Fruit fly (Drosophila melanogaster) whole organism, embryonic: ENCODE measurements around the gene Rpn2.
A peak's percentile ranks its signal among the peaks of the same experiment; 100 is the strongest.

Experiments used
- Adf1 ChIP-seq: fragments of 200-800 bp; sonication (Bioruptor generic); IDR thresholded peaks from 2 replicates; pipeline ENCODE4 v1.3.6; 2022; ENCODE audit warnings: missing biosample characterization, missing genetic modification characterization
- Asciz ChIP-seq: fragments of 200-800 bp; sonication (Bioruptor generic); optimal IDR thresholded peaks from 2 replicates; lab custom pipeline; 2017; ENCODE audit warnings: missing biosample characterization, mild to moderate bottlenecking, missing genetic modification characterization, missing genetic modification reagents
- Blimp-1 ChIP-seq: fragments of 200-800 bp; sonication (Bioruptor generic); optimal IDR thresholded peaks from 3 replicates; lab custom pipeline; 2018; ENCODE audit warnings: missing biosample characterization, missing genetic modification characterization, mild to moderate bottlenecking, moderate library complexity, missing genetic modification reagents
- CG1024 ChIP-seq: fragments of 200-800 bp; sonication (Bioruptor generic); IDR thresholded peaks from 2 replicates; pipeline ENCODE4 v1.3.6; 2022; ENCODE audit warnings: missing biosample characterization, missing genetic modification characterization
- CG10654 ChIP-seq: fragments of 200-800 bp; sonication (Bioruptor generic); optimal IDR thresholded peaks from 2 replicates; lab custom pipeline; 2016; ENCODE audit warnings: missing biosample characterization, missing genetic modification characterization
- CG11398 ChIP-seq: fragments of 200-800 bp; sonication (Bioruptor generic); optimal IDR thresholded peaks from 2 replicates; lab custom pipeline; 2016; ENCODE audit warnings: missing biosample characterization, missing genetic modification characterization
- CG11560 ChIP-seq: fragments of 200-800 bp; sonication (Bioruptor generic); IDR thresholded peaks from 3 replicates; pipeline ENCODE4 v1.3.6; 2022; ENCODE audit warnings: missing biosample characterization, missing genetic modification characterization
- CG12299 ChIP-seq: fragments of 200-800 bp; sonication (Bioruptor generic); optimal IDR thresholded peaks from 2 replicates; lab custom pipeline; 2018; ENCODE audit warnings: missing biosample characterization, mild to moderate bottlenecking, missing genetic modification characterization
- CG12744 ChIP-seq: fragments of 200-800 bp; sonication (Bioruptor generic); optimal IDR thresholded peaks from 2 replicates; lab custom pipeline; 2016; ENCODE audit warnings: missing biosample characterization, missing genetic modification characterization
- CG16863 ChIP-seq: fragments of 200-800 bp; sonication (Bioruptor generic); optimal IDR thresholded peaks from 3 replicates; lab custom pipeline; 2016; ENCODE audit warnings: missing biosample characterization, missing genetic modification characterization
- CG18764 ChIP-seq: fragments of 200-800 bp; sonication (Bioruptor generic); optimal IDR thresholded peaks from 3 replicates; lab custom pipeline; 2016; ENCODE audit warnings: missing biosample characterization, missing genetic modification characterization
- CG2199 ChIP-seq: fragments of 200-800 bp; sonication (Bioruptor generic); IDR thresholded peaks from 3 replicates; pipeline ENCODE4 v1.3.6; 2022; ENCODE audit warnings: missing biosample characterization, missing genetic modification characterization
- CG2678 ChIP-seq: fragments of 200-800 bp; sonication (Bioruptor generic); optimal IDR thresholded peaks from 3 replicates; lab custom pipeline; 2019; ENCODE audit warnings: missing biosample characterization, mild to moderate bottlenecking, missing genetic modification characterization, moderate library complexity
- CG7271 ChIP-seq: fragments of 200-800 bp; sonication (Bioruptor generic); optimal IDR thresholded peaks from 2 replicates; lab custom pipeline; 2018; ENCODE audit warnings: missing biosample characterization, mild to moderate bottlenecking, missing genetic modification characterization, moderate library complexity
- CG8281 ChIP-seq: fragments of 200-800 bp; sonication (Bioruptor generic); optimal IDR thresholded peaks from 2 replicates; lab custom pipeline; 2018; ENCODE audit warnings: missing biosample characterization, mild to moderate bottlenecking, missing genetic modification characterization, moderate library complexity
- CG9727 ChIP-seq: fragments of 200-800 bp; sonication (Bioruptor generic); optimal IDR thresholded peaks from 3 replicates; lab custom pipeline; 2017; ENCODE audit warnings: missing biosample characterization, mild to moderate bottlenecking, missing genetic modification characterization
- CG9932 ChIP-seq: fragments of 200-800 bp; sonication (Bioruptor generic); IDR thresholded peaks from 2 replicates; pipeline ENCODE4 v1.3.6; 2022; ENCODE audit warnings: missing biosample characterization, missing genetic modification characterization
- Doc3 ChIP-seq: fragments of 200-800 bp; sonication (Bioruptor generic); IDR thresholded peaks from 3 replicates; pipeline ENCODE4 v1.3.6; 2022; ENCODE audit warnings: missing biosample characterization, missing genetic modification characterization; ENCODE audit not compliant: partially characterized antibody
- Drgx ChIP-seq: fragments of 200-800 bp; sonication (Bioruptor generic); IDR thresholded peaks from 2 replicates; pipeline ENCODE4 v1.3.6; 2022; ENCODE audit warnings: missing biosample characterization, missing genetic modification characterization
- H2.0 ChIP-seq: fragments of 200-800 bp; sonication (Bioruptor generic); IDR thresholded peaks from 2 replicates; pipeline ENCODE4 v1.3.6; 2022; ENCODE audit warnings: missing biosample characterization, missing genetic modification characterization
- Hey ChIP-seq: fragments of 200-800 bp; sonication (Bioruptor generic); optimal IDR thresholded peaks from 3 replicates; lab custom pipeline; 2018; ENCODE audit warnings: missing biosample characterization, mild to moderate bottlenecking, missing genetic modification characterization
- Hr39 ChIP-seq: fragments of >200 bp; optimal IDR thresholded peaks from 2 replicates; lab custom pipeline; 2017
- Jarid2 ChIP-seq: fragments of 200-800 bp; sonication (Bioruptor generic); optimal IDR thresholded peaks from 3 replicates; lab custom pipeline; 2017; ENCODE audit warnings: mild to moderate bottlenecking, missing biosample characterization, missing genetic modification reagents, missing genetic modification characterization
- Poxn ChIP-seq: fragments of 200-800 bp; sonication (Bioruptor generic); IDR thresholded peaks from 2 replicates; pipeline ENCODE4 v1.3.6; 2022; ENCODE audit warnings: missing biosample characterization, missing genetic modification characterization
- Side ChIP-seq: fragments of 200-800 bp; sonication (Bioruptor generic); optimal IDR thresholded peaks from 2 replicates; lab custom pipeline; 2016; ENCODE audit warnings: missing biosample characterization, missing genetic modification characterization
- abd-A ChIP-seq: fragments of 200-800 bp; sonication (Bioruptor generic); optimal IDR thresholded peaks from 3 replicates; lab custom pipeline; 2019; ENCODE audit warnings: missing biosample characterization, mild to moderate bottlenecking, missing genetic modification characterization, moderate library complexity
- ash1 ChIP-seq: fragments of 200-800 bp; sonication (Bioruptor generic); optimal IDR thresholded peaks from 2 replicates; lab custom pipeline; 2018; ENCODE audit warnings: missing biosample characterization, mild to moderate bottlenecking, missing genetic modification characterization
- cad ChIP-seq: fragments of >200 bp; optimal IDR thresholded peaks from 2 replicates; lab custom pipeline; 2017; ENCODE audit warnings: missing biosample characterization, missing genetic modification characterization
- cato ChIP-seq: fragments of 200-800 bp; sonication (Bioruptor generic); optimal IDR thresholded peaks from 2 replicates; lab custom pipeline; 2016; ENCODE audit warnings: missing biosample characterization, missing genetic modification characterization, borderline replicate concordance
- crc ChIP-seq: fragments of 200-800 bp; sonication (Bioruptor generic); optimal IDR thresholded peaks from 2 replicates; lab custom pipeline; 2016; ENCODE audit warnings: missing biosample characterization, missing genetic modification characterization
- fru ChIP-seq: fragments of >200 bp; optimal IDR thresholded peaks from 2 replicates; lab custom pipeline; 2017
- gcm2 ChIP-seq: fragments of 200-800 bp; sonication (Bioruptor generic); optimal IDR thresholded peaks from 2 replicates; lab custom pipeline; 2016; ENCODE audit warnings: missing biosample characterization, missing genetic modification characterization
- jing ChIP-seq: fragments of 200-800 bp; sonication (Bioruptor generic); optimal IDR thresholded peaks from 2 replicates; lab custom pipeline; 2018; ENCODE audit warnings: missing biosample characterization, mild to moderate bottlenecking, missing genetic modification characterization
- kni ChIP-seq: fragments of 200-800 bp; sonication (Bioruptor generic); optimal IDR thresholded peaks from 3 replicates; lab custom pipeline; 2017; ENCODE audit warnings: mild to moderate bottlenecking, missing biosample characterization, missing genetic modification reagents, missing genetic modification characterization
- knrl ChIP-seq: fragments of 200-800 bp; sonication (Bioruptor generic); IDR thresholded peaks from 3 replicates; pipeline ENCODE4 v1.3.6; 2022; ENCODE audit warnings: missing biosample characterization, missing genetic modification characterization; ENCODE audit not compliant: partially characterized antibody
- lilli ChIP-seq: fragments of 200-800 bp; sonication (Bioruptor generic); optimal IDR thresholded peaks from 3 replicates; lab custom pipeline; 2016; ENCODE audit warnings: missing biosample characterization, missing genetic modification characterization
- mirr ChIP-seq: fragments of 200-800 bp; sonication (Bioruptor generic); optimal IDR thresholded peaks from 3 replicates; lab custom pipeline; 2018; ENCODE audit warnings: missing biosample characterization, mild to moderate bottlenecking, missing genetic modification characterization
- nerfin-1 ChIP-seq: fragments of 200-800 bp; sonication (Bioruptor generic); optimal IDR thresholded peaks from 3 replicates; lab custom pipeline; 2019; ENCODE audit warnings: missing biosample characterization, mild to moderate bottlenecking, missing genetic modification characterization, moderate library complexity
- pan ChIP-seq, 4 experiments: fragments of >200 bp in 3 of 4; fragments of 200-800 bp in 1 of 4; sonication (Bioruptor generic) in 1 of 4; optimal IDR thresholded peaks in 3 of 4; IDR thresholded peaks in 1 of 4; 2 replicates each; pipeline versions ENCODE4 v1.3.6 to Lab custom; 2017 to 2022; ENCODE audit warnings: missing biosample characterization in 2 of 4, missing genetic modification characterization in 2 of 4, mixed read lengths in 1 of 4
- phol ChIP-seq: fragments of 200-800 bp; sonication (Bioruptor generic); optimal IDR thresholded peaks from 3 replicates; lab custom pipeline; 2018; ENCODE audit warnings: missing biosample characterization, mild to moderate bottlenecking, missing genetic modification characterization, moderate library complexity
- pzg ChIP-seq: fragments of 200-800 bp; sonication (Bioruptor generic); optimal IDR thresholded peaks from 3 replicates; lab custom pipeline; 2018; ENCODE audit warnings: missing biosample characterization, mild to moderate bottlenecking, missing genetic modification characterization, moderate library complexity
- ranshi ChIP-seq: fragments of 200-800 bp; sonication (Bioruptor generic); IDR thresholded peaks from 2 replicates; pipeline ENCODE4 v1.3.6; 2022; ENCODE audit warnings: missing biosample characterization, missing genetic modification characterization
- run ChIP-seq: fragments of 200-800 bp; sonication (Bioruptor generic); optimal IDR thresholded peaks from 3 replicates; lab custom pipeline; 2018; ENCODE audit warnings: missing biosample characterization, mild to moderate bottlenecking, missing genetic modification characterization
- sens ChIP-seq: fragments of 200-800 bp; sonication (Bioruptor generic); peaks from one replicate; lab custom pipeline; 2016; ENCODE audit warnings: missing biosample characterization, missing genetic modification characterization
- slbo ChIP-seq: fragments of 200-800 bp; sonication (Bioruptor generic); IDR thresholded peaks from 2 replicates; pipeline ENCODE4 v1.3.6; 2022; ENCODE audit warnings: missing biosample characterization, missing genetic modification characterization
- sqz ChIP-seq: fragments of 200-800 bp; sonication (Bioruptor generic); optimal IDR thresholded peaks from 3 replicates; lab custom pipeline; 2018; ENCODE audit warnings: missing biosample characterization, mild to moderate bottlenecking, missing genetic modification characterization
- vfl ChIP-seq: fragments of 200-800 bp; sonication (Bioruptor generic); optimal IDR thresholded peaks from 2 replicates; lab custom pipeline; 2016; ENCODE audit warnings: missing biosample characterization, missing genetic modification characterization
- zf30C ChIP-seq: fragments of 200-800 bp; sonication (Bioruptor generic); optimal IDR thresholded peaks from 3 replicates; lab custom pipeline; 2018; ENCODE audit warnings: missing biosample characterization, mild to moderate bottlenecking, missing genetic modification characterization

The Rpn2 gene

dm6 chr3R:29157418-29158398 lies 4.4 kb downstream of the Rpn2 start, which contains the start of gene rdog (continued):
- TF ChIP-seq CG10654 (GFP tag; lab: Kevin White, UChicago), result peak; percentile 70
- peak; percentile 59 for TF ChIP-seq Asciz (GFP tag; lab: Kevin White, UChicago)
- no peak for TF ChIP-seq cad
- TF ChIP-seq sens (GFP tag; lab: Kevin White, UChicago), result peak; percentile 98
- peak; percentile 20 for TF ChIP-seq pzg (GFP tag; lab: Kevin White, UChicago)
- peak; percentile 56 for TF ChIP-seq CG9932
- peak; percentile 64 for TF ChIP-seq abd-A (tag; lab: Kevin White, UChicago)
- peak; percentile 63 for TF ChIP-seq CG12299 (tag; lab: Kevin White, UChicago)
- no peak for TF ChIP-seq jing (GFP tag; lab: Kevin White, UChicago)
- TF ChIP-seq crc (GFP tag; lab: Kevin White, UChicago), result peak; percentile 58
- peak; percentile 72 for TF ChIP-seq CG11398 (GFP tag; lab: Kevin White, UChicago)
- TF ChIP-seq fru (lab: Kevin White, UChicago), result no peak
- TF ChIP-seq kni (GFP tag; lab: Kevin White, UChicago), result peak; percentile 34
- peak; percentile 39 for TF ChIP-seq run
- no peak; the same call in 2 of the 3 replicates for TF ChIP-seq knrl (GFP tag; lab: Robert Waterston, UW)
- no peak for TF ChIP-seq Hey (tag; lab: Kevin White, UChicago)
- peak; percentile 31; the same call in 1 of the 2 replicates for TF ChIP-seq CG1024
- TF ChIP-seq ash1 (GFP tag; lab: Kevin White, UChicago), result no peak
- peak; percentile 74 for TF ChIP-seq CG12744 (GFP tag; lab: Kevin White, UChicago)
- TF ChIP-seq CG7271 (tag; lab: Kevin White, UChicago), result no peak
- peak; percentile 54 for TF ChIP-seq cato (GFP tag; lab: Kevin White, UChicago)
- TF ChIP-seq ranshi (GFP tag; lab: Robert Waterston, UW), result 0 out of 2 replicates have a peak, but pooled peaks have one; percentile 47
- TF ChIP-seq phol, result peak; percentile 69
- TF ChIP-seq CG2199, result 0 out of 3 replicates have a peak, but pooled peaks have one; percentile 39
- peak; percentile 38 for TF ChIP-seq sqz (GFP tag; lab: Kevin White, UChicago)
- peak; percentile 62 for TF ChIP-seq CG18764 (GFP tag; lab: Kevin White, UChicago)
- peak; percentile 57 for TF ChIP-seq mirr (GFP tag; lab: Kevin White, UChicago)
- peak in 1 of 2 experiments; percentile 85 for TF ChIP-seq pan (optimal IDR thresholded peaks at IDR 0.05; lab: Kevin White, UChicago)
- TF ChIP-seq pan (GFP tag; optimal IDR thresholded peaks at IDR 0.05 in 1 of 2, IDR thresholded peaks at IDR 0.05 in 1 of 2), result peak; percentile 47 to 81
- peak; percentile 69 for TF ChIP-seq gcm2 (GFP tag; lab: Kevin White, UChicago)
- no peak for TF ChIP-seq zf30C (GFP tag; lab: Kevin White, UChicago)
- no peak for TF ChIP-seq Doc3 (GFP tag; lab: Robert Waterston, UW)
- TF ChIP-seq Hr39 (lab: Kevin White, UChicago), result no peak
- TF ChIP-seq CG2678 (tag; lab: Kevin White, UChicago), result peak; percentile 87
- peak; percentile 71 for TF ChIP-seq nerfin-1 (tag; lab: Kevin White, UChicago)
- peak; percentile 61 for TF ChIP-seq slbo (GFP tag; lab: Robert Waterston, UW)
- peak; percentile 83 for TF ChIP-seq CG16863 (GFP tag; lab: Kevin White, UChicago)
- peak; percentile 49 for TF ChIP-seq vfl (GFP tag; lab: Kevin White, UChicago)
- peak; percentile 73 for TF ChIP-seq Side
- TF ChIP-seq Blimp-1 (GFP tag; lab: Kevin White, UChicago), result peak; percentile 67
- TF ChIP-seq CG11560 (tag; lab: Robert Waterston, UW), result no peak
- peak; percentile 89 for TF ChIP-seq CG9727 (GFP tag; lab: Kevin White, UChicago)
- TF ChIP-seq Jarid2, result peak; percentile 73
- 0 out of 2 replicates have a peak, but pooled peaks have one; percentile 40 for TF ChIP-seq Adf1 (GFP tag; lab: Robert Waterston, UW)
- TF ChIP-seq lilli (GFP tag; lab: Kevin White, UChicago), result peak; percentile 88
- TF ChIP-seq CG8281 (tag; lab: Kevin White, UChicago), result peak; percentile 25
- no peak for TF ChIP-seq Poxn
- no peak; the same call in 1 of the 2 replicates for TF ChIP-seq Drgx (GFP tag; lab: Robert Waterston, UW)
- peak; percentile 36; the same call in 1 of the 2 replicates for TF ChIP-seq H2.0 (GFP tag; lab: Robert Waterston, UW)
